Fruit fly (Drosophila melanogaster) whole organism, embryonic: ENCODE data around the gene Ndae1.

Experiments used
- Aef1 ChIP-seq: fragments of 200-800 bp; sonication (Bioruptor generic); IDR thresholded peaks from 3 replicates; pipeline ENCODE4 v1.3.6; 2022; ENCODE audit warnings: missing biosample characterization, missing genetic modification characterization
- CG11398 ChIP-seq: fragments of 200-800 bp; sonication (Bioruptor generic); optimal IDR thresholded peaks from 2 replicates; lab custom pipeline; 2016; ENCODE audit warnings: missing biosample characterization, missing genetic modification characterization
- CG11504 ChIP-seq: fragments of 200-800 bp; sonication (Bioruptor generic); optimal IDR thresholded peaks from 3 replicates; lab custom pipeline; 2019; ENCODE audit warnings: missing biosample characterization, mild to moderate bottlenecking, missing genetic modification characterization, moderate library complexity
- CG11695 ChIP-seq: fragments of 200-800 bp; sonication (Bioruptor generic); IDR thresholded peaks from 3 replicates; pipeline ENCODE4 v1.3.6; 2022; ENCODE audit warnings: missing biosample characterization, missing genetic modification characterization
- CG12071 ChIP-seq: fragments of 200-800 bp; sonication (Bioruptor generic); optimal IDR thresholded peaks from 3 replicates; lab custom pipeline; 2018; ENCODE audit warnings: missing biosample characterization, mild to moderate bottlenecking, missing genetic modification characterization
- CG13424 ChIP-seq: fragments of 200-800 bp; sonication (Bioruptor generic); optimal IDR thresholded peaks from 2 replicates; lab custom pipeline; 2019; ENCODE audit warnings: missing biosample characterization, mild to moderate bottlenecking, missing genetic modification characterization, moderate library complexity
- CG15269 ChIP-seq: fragments of 200-800 bp; sonication (Bioruptor generic); optimal IDR thresholded peaks from 2 replicates; lab custom pipeline; 2018; ENCODE audit warnings: missing biosample characterization, mild to moderate bottlenecking, missing genetic modification characterization, moderate library complexity
- CG1529 ChIP-seq: fragments of 200-800 bp; sonication (Bioruptor generic); optimal IDR thresholded peaks from 3 replicates; lab custom pipeline; 2018; ENCODE audit warnings: missing biosample characterization, missing genetic modification characterization
- CG15479 ChIP-seq: fragments of 200-800 bp; sonication (Bioruptor generic); optimal IDR thresholded peaks from 3 replicates; lab custom pipeline; 2019; ENCODE audit warnings: missing biosample characterization, mild to moderate bottlenecking, missing genetic modification characterization, moderate library complexity
- CG17328 ChIP-seq: fragments of 200-800 bp; sonication (Bioruptor generic); IDR thresholded peaks from 2 replicates; pipeline ENCODE4 v1.3.6; 2022; ENCODE audit warnings: missing biosample characterization, missing genetic modification characterization
- CG2678 ChIP-seq: fragments of 200-800 bp; sonication (Bioruptor generic); optimal IDR thresholded peaks from 3 replicates; lab custom pipeline; 2019; ENCODE audit warnings: missing biosample characterization, mild to moderate bottlenecking, missing genetic modification characterization, moderate library complexity
- CG2875 ChIP-seq: fragments of 200-800 bp; sonication (Bioruptor generic); optimal IDR thresholded peaks from 2 replicates; lab custom pipeline; 2017; ENCODE audit warnings: missing biosample characterization, mild to moderate bottlenecking, missing genetic modification characterization, missing genetic modification reagents
- CG30403 ChIP-seq: fragments of 200-800 bp; sonication (Bioruptor generic); optimal IDR thresholded peaks from 3 replicates; lab custom pipeline; 2016; ENCODE audit warnings: missing biosample characterization, missing genetic modification characterization
- CG3163 ChIP-seq: fragments of 200-800 bp; sonication (Bioruptor generic); optimal IDR thresholded peaks from 3 replicates; lab custom pipeline; 2016; ENCODE audit warnings: missing biosample characterization, missing genetic modification characterization
- CG32767 ChIP-seq: fragments of 200-800 bp; sonication (Bioruptor generic); IDR thresholded peaks from 2 replicates; pipeline ENCODE4 v1.3.6; 2022; ENCODE audit warnings: missing biosample characterization, missing genetic modification characterization
- CG4424 ChIP-seq: fragments of 200-800 bp; sonication (Bioruptor generic); optimal IDR thresholded peaks from 3 replicates; lab custom pipeline; 2016; ENCODE audit warnings: missing biosample characterization, missing genetic modification characterization
- CG6175 ChIP-seq: fragments of 200-800 bp; sonication (Bioruptor generic); IDR thresholded peaks from 3 replicates; pipeline ENCODE4 v1.3.6; 2022; ENCODE audit warnings: missing biosample characterization, missing genetic modification characterization
- CG7839 ChIP-seq: fragments of 200-800 bp; sonication (Bioruptor generic); optimal IDR thresholded peaks from 3 replicates; lab custom pipeline; 2018; ENCODE audit warnings: missing biosample characterization, mild to moderate bottlenecking, missing genetic modification characterization, moderate library complexity
- CG9797 ChIP-seq: fragments of 200-800 bp; sonication (Bioruptor generic); optimal IDR thresholded peaks from 3 replicates; lab custom pipeline; 2018; ENCODE audit warnings: missing biosample characterization, mild to moderate bottlenecking, missing genetic modification characterization
- CHES-1-like ChIP-seq: fragments of 200-800 bp; sonication (Bioruptor generic); optimal IDR thresholded peaks from 2 replicates; lab custom pipeline; 2016; ENCODE audit warnings: missing biosample characterization, missing genetic modification characterization
- CrebB ChIP-seq: fragments of 200-800 bp; sonication (Bioruptor generic); optimal IDR thresholded peaks from 3 replicates; lab custom pipeline; 2018; ENCODE audit warnings: missing biosample characterization, mild to moderate bottlenecking, missing genetic modification characterization
- D ChIP-seq, 2 experiments: fragments of 200-800 bp in 1 of 2; fragments of >200 bp in 1 of 2; sonication (Bioruptor generic) in 1 of 2; optimal IDR thresholded peaks; 2 replicates in 1 of 2; 3 replicates in 1 of 2; lab custom pipeline; 2017; ENCODE audit warnings: mild to moderate bottlenecking in 1 of 2, missing biosample characterization in 1 of 2, missing genetic modification characterization in 1 of 2, missing genetic modification reagents in 1 of 2
- Dbx ChIP-seq: fragments of 200-800 bp; sonication (Bioruptor generic); IDR thresholded peaks from 3 replicates; pipeline ENCODE4 v1.3.6; 2022; ENCODE audit warnings: missing biosample characterization, missing genetic modification characterization
- Dfd ChIP-seq, 2 experiments: fragments of >200 bp; optimal IDR thresholded peaks; 2 replicates each; lab custom pipeline; 2017; ENCODE audit warnings: missing biosample characterization in 2 of 2, missing genetic modification characterization in 2 of 2
- Fer2 ChIP-seq: fragments of 200-800 bp; sonication (Bioruptor generic); optimal IDR thresholded peaks from 2 replicates; lab custom pipeline; 2018; ENCODE audit warnings: missing biosample characterization, mild to moderate bottlenecking, missing genetic modification characterization, moderate library complexity
- H15 ChIP-seq: fragments of 200-800 bp; sonication (Bioruptor generic); IDR thresholded peaks from 3 replicates; pipeline ENCODE4 v1.3.6; 2022; ENCODE audit warnings: missing biosample characterization, missing genetic modification characterization
- HLH4C ChIP-seq: fragments of 200-800 bp; sonication (Bioruptor generic); IDR thresholded peaks from 3 replicates; pipeline ENCODE4 v1.3.6; 2022; ENCODE audit warnings: missing biosample characterization, missing genetic modification characterization; ENCODE audit not compliant: partially characterized antibody
- Lpt ChIP-seq: fragments of >200 bp; optimal IDR thresholded peaks from 2 replicates; lab custom pipeline; 2018; ENCODE audit warnings: missing biosample characterization, missing genetic modification characterization
- Nf-YA ChIP-seq: fragments of 200-800 bp; sonication (Bioruptor generic); IDR thresholded peaks from 2 replicates; pipeline ENCODE4 v1.3.6; 2022; ENCODE audit warnings: missing biosample characterization, missing genetic modification characterization
- Xbp1 ChIP-seq: fragments of 200-800 bp; sonication (Bioruptor generic); optimal IDR thresholded peaks from 3 replicates; lab custom pipeline; 2016; ENCODE audit warnings: missing biosample characterization, mild to moderate bottlenecking, missing genetic modification characterization
- ci ChIP-seq: fragments of 200-800 bp; sonication (Bioruptor generic); IDR thresholded peaks from 3 replicates; pipeline ENCODE4 v1.3.6; 2022; ENCODE audit warnings: missing biosample characterization, missing genetic modification characterization
- dmrt99B ChIP-seq: fragments of 200-800 bp; sonication (Bioruptor generic); optimal IDR thresholded peaks from 2 replicates; lab custom pipeline; 2018; ENCODE audit warnings: missing biosample characterization, mild to moderate bottlenecking, missing genetic modification characterization, moderate library complexity
- exex ChIP-seq: fragments of 200-800 bp; sonication (Bioruptor generic); optimal IDR thresholded peaks from 4 replicates; lab custom pipeline; 2018; ENCODE audit warnings: missing biosample characterization, mild to moderate bottlenecking, missing genetic modification characterization, moderate library complexity
- eyg ChIP-seq: fragments of 200-800 bp; sonication (Bioruptor generic); optimal IDR thresholded peaks from 3 replicates; lab custom pipeline; 2016; ENCODE audit warnings: missing biosample characterization, missing genetic modification characterization
- h ChIP-seq: fragments of >200 bp; optimal IDR thresholded peaks from 2 replicates; lab custom pipeline; 2017
- ham ChIP-seq: fragments of 200-800 bp; sonication (Bioruptor generic); IDR thresholded peaks from 2 replicates; pipeline ENCODE4 v1.3.6; 2022; ENCODE audit warnings: missing biosample characterization, missing genetic modification characterization
- lilli ChIP-seq: fragments of 200-800 bp; sonication (Bioruptor generic); optimal IDR thresholded peaks from 3 replicates; lab custom pipeline; 2016; ENCODE audit warnings: missing biosample characterization, missing genetic modification characterization
- nmo ChIP-seq: fragments of 200-800 bp; sonication (Bioruptor generic); optimal IDR thresholded peaks from 2 replicates; lab custom pipeline; 2018; ENCODE audit warnings: missing biosample characterization, mild to moderate bottlenecking, missing genetic modification characterization, moderate library complexity
- oc ChIP-seq: fragments of 200-800 bp; sonication (Bioruptor generic); optimal IDR thresholded peaks from 2 replicates; lab custom pipeline; 2018; ENCODE audit warnings: missing biosample characterization, mild to moderate bottlenecking, missing genetic modification characterization, moderate library complexity
- p53 ChIP-seq: fragments of 200-800 bp; sonication (Bioruptor generic); optimal IDR thresholded peaks from 2 replicates; lab custom pipeline; 2016; ENCODE audit warnings: missing biosample characterization, missing genetic modification characterization
- ro ChIP-seq: fragments of 200-800 bp; sonication (Bioruptor generic); IDR thresholded peaks from 2 replicates; pipeline ENCODE4 v1.3.6; 2022; ENCODE audit warnings: missing biosample characterization, missing genetic modification characterization
- row ChIP-seq: fragments of 200-800 bp; sonication (Bioruptor generic); IDR thresholded peaks from 3 replicates; pipeline ENCODE4 v1.3.6; 2022; ENCODE audit warnings: missing biosample characterization, missing genetic modification characterization
- sens ChIP-seq: fragments of 200-800 bp; sonication (Bioruptor generic); peaks from one replicate; lab custom pipeline; 2016; ENCODE audit warnings: missing biosample characterization, missing genetic modification characterization
- seq ChIP-seq: fragments of 200-800 bp; sonication (Bioruptor generic); IDR thresholded peaks from 2 replicates; pipeline ENCODE4 v1.3.6; 2022; ENCODE audit warnings: missing biosample characterization, missing genetic modification characterization
- slbo ChIP-seq: fragments of 200-800 bp; sonication (Bioruptor generic); IDR thresholded peaks from 2 replicates; pipeline ENCODE4 v1.3.6; 2022; ENCODE audit warnings: missing biosample characterization, missing genetic modification characterization
- so ChIP-seq: fragments of 200-800 bp; sonication (Bioruptor generic); IDR thresholded peaks from 3 replicates; pipeline ENCODE4 v1.3.6; 2022; ENCODE audit warnings: missing biosample characterization, missing genetic modification characterization
- tap ChIP-seq: fragments of 200-800 bp; optimal IDR thresholded peaks from 3 replicates; lab custom pipeline; 2019; ENCODE audit warnings: missing biosample characterization, mild to moderate bottlenecking, missing genetic modification characterization, moderate library complexity
- tin ChIP-seq: fragments of 200-800 bp; sonication (Bioruptor generic); optimal IDR thresholded peaks from 3 replicates; lab custom pipeline; 2016; ENCODE audit warnings: missing biosample characterization, missing genetic modification characterization
- tll ChIP-seq, 2 experiments: fragments of 200-800 bp in 1 of 2; fragments of >200 bp in 1 of 2; sonication (Bioruptor generic) in 1 of 2; optimal IDR thresholded peaks; 2 replicates each; lab custom pipeline; 2017 to 2019; ENCODE audit warnings: missing biosample characterization in 2 of 2, missing genetic modification characterization in 2 of 2, mild to moderate bottlenecking in 1 of 2, moderate library complexity in 1 of 2
- ttk ChIP-seq: fragments of 200-800 bp; sonication (Bioruptor generic); IDR thresholded peaks from 2 replicates; pipeline ENCODE4 v2.1.2; 2022; ENCODE audit warnings: missing biosample characterization, missing genetic modification characterization
- tx ChIP-seq: fragments of 200-800 bp; sonication (Bioruptor generic); optimal IDR thresholded peaks from 2 replicates; lab custom pipeline; 2016; ENCODE audit warnings: missing biosample characterization, missing genetic modification characterization
- zfh1 ChIP-seq: fragments of 200-800 bp; sonication (Bioruptor generic); IDR thresholded peaks from 3 replicates; pipeline ENCODE4 v1.3.6; 2022; ENCODE audit warnings: missing biosample characterization, missing genetic modification characterization

Gene Ndae1

dm6 chr2L:7265970-7266369 lies 16.8 kb upstream of the Ndae1 start (continued):
- no peak for TF ChIP-seq eyg
- no peak for TF ChIP-seq exex (tag; lab: Kevin White, UChicago)
- peak; percentile 20 for TF ChIP-seq CG15269 (tag; lab: Kevin White, UChicago)
- TF ChIP-seq CG2678 (tag; lab: Kevin White, UChicago) = peak; percentile 46
- no peak for TF ChIP-seq CG9797 (GFP tag; lab: Kevin White, UChicago)
- no peak for TF ChIP-seq CG11398 (GFP tag; lab: Kevin White, UChicago)
- TF ChIP-seq ro (GFP tag; lab: Robert Waterston, UW) = no peak
- 0 out of 3 replicates have a peak, but pooled peaks have one; percentile 24 for TF ChIP-seq zfh1 (GFP tag; lab: Robert Waterston, UW)
- TF ChIP-seq ham (GFP tag; lab: Robert Waterston, UW) = no peak
- TF ChIP-seq CG3163 (GFP tag; lab: Kevin White, UChicago) = no peak
- TF ChIP-seq CG30403 (GFP tag; lab: Kevin White, UChicago) = peak; percentile 43
- TF ChIP-seq tin (GFP tag; lab: Kevin White, UChicago) = peak; percentile 10
- TF ChIP-seq nmo (GFP tag; lab: Kevin White, UChicago) = peak; percentile 3
- TF ChIP-seq so (GFP tag; lab: Robert Waterston, UW) = peak; percentile 60; the same call in 1 of the 3 replicates
- TF ChIP-seq CG12071 (GFP tag; lab: Kevin White, UChicago) = no peak
- TF ChIP-seq CG11695 (GFP tag; lab: Robert Waterston, UW) = no peak; the same call in 2 of the 3 replicates
- TF ChIP-seq CG11504 (tag; lab: Kevin White, UChicago) = peak; percentile 56
- TF ChIP-seq p53 (GFP tag; lab: Kevin White, UChicago) = no peak
- no peak for TF ChIP-seq CG32767 (GFP tag; lab: Robert Waterston, UW)
- TF ChIP-seq lilli = peak; percentile 19
- no peak for TF ChIP-seq h
- no peak for TF ChIP-seq CHES-1-like (GFP tag; lab: Kevin White, UChicago)
- TF ChIP-seq CG2875 = peak; percentile 44
- no peak for TF ChIP-seq CG1529
- peak; percentile 66 for TF ChIP-seq CG17328 (GFP tag; lab: Robert Waterston, UW)
- no peak for TF ChIP-seq Dfd (GFP tag; optimal IDR thresholded peaks at IDR 0.05; lab: Kevin White, UChicago)
- peak; percentile 62 for TF ChIP-seq dmrt99B (tag; lab: Kevin White, UChicago)
- TF ChIP-seq tx (GFP tag; lab: Kevin White, UChicago) = no peak
- TF ChIP-seq row = peak; percentile 66
- TF ChIP-seq H15 (GFP tag; lab: Robert Waterston, UW) = 0 out of 3 replicates have a peak, but pooled peaks have one; percentile 32
- TF ChIP-seq sens (GFP tag; lab: Kevin White, UChicago) = peak; percentile 91
- no peak for TF ChIP-seq Fer2 (tag; lab: Kevin White, UChicago)
- peak; percentile 27 for TF ChIP-seq tap (tag; lab: Kevin White, UChicago)
- no peak for TF ChIP-seq ttk (GFP tag; lab: Robert Waterston, UW)
- no peak for TF ChIP-seq CrebB (tag; lab: Kevin White, UChicago)
- no peak for TF ChIP-seq Lpt (GFP tag; lab: Kevin White, UChicago)
- peak; percentile 14 for TF ChIP-seq CG4424 (GFP tag; lab: Kevin White, UChicago)
- TF ChIP-seq ci = peak; percentile 75; the same call in 2 of the 3 replicates
- no peak for TF ChIP-seq D (optimal IDR thresholded peaks at IDR 0.05; lab: Kevin White, UChicago)
- no peak for TF ChIP-seq D (GFP tag; optimal IDR thresholded peaks at IDR 0.05; lab: Kevin White, UChicago)
- no peak for TF ChIP-seq seq (GFP tag; lab: Robert Waterston, UW)
- no peak for TF ChIP-seq Aef1 (GFP tag; lab: Robert Waterston, UW)
- no peak for TF ChIP-seq CG6175 (GFP tag; lab: Robert Waterston, UW)
- no peak for TF ChIP-seq CG15479
- no peak for TF ChIP-seq tll (GFP tag; optimal IDR thresholded peaks at IDR 0.05; lab: Kevin White, UChicago)
- peak; percentile 29 for TF ChIP-seq CG13424 (tag; lab: Kevin White, UChicago)
- TF ChIP-seq Xbp1 (GFP tag; lab: Kevin White, UChicago) = peak; percentile 47
- peak; percentile 14; the same call in 1 of the 2 replicates for TF ChIP-seq slbo (GFP tag; lab: Robert Waterston, UW)
- TF ChIP-seq Dbx (GFP tag; lab: Robert Waterston, UW) = no peak
- no peak for TF ChIP-seq HLH4C (GFP tag; lab: Robert Waterston, UW)
- TF ChIP-seq Nf-YA (GFP tag; lab: Robert Waterston, UW) = peak; percentile 37; the same call in 1 of the 2 replicates
- no peak for TF ChIP-seq oc (tag; lab: Kevin White, UChicago)
- peak; percentile 31 for TF ChIP-seq CG7839 (tag; lab: Kevin White, UChicago)
